1 fruit fly cellular context compared by ENCODE assay signal in the genomic region with DNA sequence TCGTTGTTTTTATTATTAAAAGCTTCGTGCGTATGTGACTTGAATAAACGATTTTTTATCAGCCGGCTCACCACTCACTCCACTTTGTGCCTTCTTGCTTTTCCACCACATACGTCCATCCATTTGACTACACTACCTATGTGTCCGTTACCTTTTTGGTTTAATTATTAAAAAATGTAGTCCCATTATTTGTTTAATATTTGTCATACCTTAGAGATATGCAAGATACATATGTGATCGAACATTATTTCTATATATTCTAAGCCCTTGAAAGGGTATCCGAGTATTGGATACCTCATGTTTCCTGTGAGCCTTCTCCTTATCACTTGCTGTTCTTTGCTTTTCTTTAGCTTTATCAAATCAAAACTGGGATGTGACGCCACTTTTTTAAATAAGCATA.
A peak's percentile ranks its signal among the peaks of the same experiment; 100 is the strongest.
TF ChIP-seq lines count a peak whose summit lies in the region.

No protein-coding gene starts in this region.

TF ChIP-seq in whole organism, embryonic, 481 proteins besides CTCF, POLR2A, EP300 and RAD21 (continued from another document and continues in another):
- TF ChIP-seq pb (GFP tag; optimal IDR thresholded peaks at IDR 0.05; lab: Kevin White, UChicago) (no peak), gcm2 (GFP tag; optimal IDR thresholded peaks at IDR 0.05; lab: Kevin White, UChicago) (peak; percentile 3), dimm (GFP tag; IDR thresholded peaks at IDR 0.05; lab: Robert Waterston, UW) (no peak), Hr39 (optimal IDR thresholded peaks at IDR 0.05; lab: Kevin White, UChicago) (no peak), CG17361 (GFP tag; IDR thresholded peaks at IDR 0.05; lab: Robert Waterston, UW) (peak; percentile 48; the same call in 1 of the 3 replicates), ase (GFP tag; IDR thresholded peaks at IDR 0.05; lab: Robert Waterston, UW) (peak; percentile 49; the same call in 2 of the 3 replicates), esg (GFP tag; conservative IDR thresholded peaks at IDR 0.05; lab: Robert Waterston, UW) (peak; percentile 71), CG2199 (GFP tag; IDR thresholded peaks at IDR 0.05; lab: Robert Waterston, UW) (no peak), kah (GFP tag; optimal IDR thresholded peaks at IDR 0.05; lab: Kevin White, UChicago) (peak; percentile 14), hbn (GFP tag; IDR thresholded peaks at IDR 0.05; lab: Robert Waterston, UW; ENCODE audit: partially characterized antibody) (no peak), CG7556 (GFP tag; optimal IDR thresholded peaks at IDR 0.05; lab: Kevin White, UChicago) (peak; percentile 72), wor (GFP tag; IDR thresholded peaks at IDR 0.05; lab: Robert Waterston, UW) (no peak), unc-4 (GFP tag; IDR thresholded peaks at IDR 0.05; lab: Robert Waterston, UW; ENCODE audit: partially characterized antibody) (no peak), CG17829 (tag; optimal IDR thresholded peaks at IDR 0.05; lab: Kevin White, UChicago) (peak; percentile 50), HLH4C (GFP tag; IDR thresholded peaks at IDR 0.05; lab: Robert Waterston, UW; ENCODE audit: partially characterized antibody) (no peak), CG18262 (tag; optimal IDR thresholded peaks at IDR 0.05; lab: Kevin White, UChicago) (peak; percentile 45), fd96Cb (tag; optimal IDR thresholded peaks at IDR 0.05; lab: Kevin White, UChicago) (peak; percentile 29), Gsc (GFP tag; IDR thresholded peaks at IDR 0.05; lab: Robert Waterston, UW) (no peak), trem (tag; optimal IDR thresholded peaks at IDR 0.05; lab: Kevin White, UChicago) (no peak), run (tag; optimal IDR thresholded peaks at IDR 0.05; lab: Kevin White, UChicago) (no peak), exex (tag; optimal IDR thresholded peaks at IDR 0.05; lab: Kevin White, UChicago) (peak; percentile 41), lilli (GFP tag; optimal IDR thresholded peaks at IDR 0.05; lab: Kevin White, UChicago) (peak; percentile 71), Atf6 (GFP tag; IDR thresholded peaks at IDR 0.05; lab: Robert Waterston, UW) (peak; percentile 79), lbe (GFP tag; optimal IDR thresholded peaks at IDR 0.05; lab: Kevin White, UChicago) (peak; percentile 65), toy (GFP tag; IDR thresholded peaks at IDR 0.05; lab: Robert Waterston, UW) (no peak), Xbp1 (GFP tag; optimal IDR thresholded peaks at IDR 0.05; lab: Kevin White, UChicago) (peak; percentile 47), ken (GFP tag; IDR thresholded peaks at IDR 0.05; lab: Robert Waterston, UW) (peak; percentile 65; the same call in 2 of the 3 replicates), CG14014 (GFP tag; IDR thresholded peaks at IDR 0.05; lab: Robert Waterston, UW) (peak; percentile 64), CG5245 (GFP tag; optimal IDR thresholded peaks at IDR 0.05; lab: Kevin White, UChicago) (no peak), CG13287 (GFP tag; IDR thresholded peaks at IDR 0.05; lab: Robert Waterston, UW; ENCODE audit: partially characterized antibody) (no peak), fru (optimal IDR thresholded peaks at IDR 0.05; lab: Kevin White, UChicago) (no peak), CG13424 (tag; optimal IDR thresholded peaks at IDR 0.05; lab: Kevin White, UChicago) (peak; percentile 57), CG15479 (GFP tag; optimal IDR thresholded peaks at IDR 0.05; lab: Kevin White, UChicago) (no peak), croc (GFP tag; conservative IDR thresholded peaks at IDR 0.05; lab: Robert Waterston, UW) (no peak), CG9817 (tag; optimal IDR thresholded peaks at IDR 0.05; lab: Kevin White, UChicago) (peak; percentile 47), CG14050 (GFP tag; IDR thresholded peaks at IDR 0.05; lab: Robert Waterston, UW) (peak; percentile 58), ttk (GFP tag; IDR thresholded peaks at IDR 0.05; lab: Robert Waterston, UW) (peak; percentile 47; the same call in 1 of the 2 replicates), CG11696 (GFP tag; IDR thresholded peaks at IDR 0.05; lab: Robert Waterston, UW) (peak; percentile 50), MBD-R2 (GFP tag; IDR thresholded peaks at IDR 0.05; lab: Robert Waterston, UW) (peak; percentile 30; the same call in 1 of the 2 replicates), CG34376 (GFP tag; optimal IDR thresholded peaks at IDR 0.05; lab: Kevin White, UChicago) (no peak), CG5953 (GFP tag; IDR thresholded peaks at IDR 0.05; lab: Robert Waterston, UW) (0 out of 2 replicates have a peak, but pooled peaks have one; percentile 26), Med (GFP tag; lab: Kevin White, UChicago) (peak; percentile 88), CG17186 (GFP tag; optimal IDR thresholded peaks at IDR 0.05; lab: Kevin White, UChicago) (no peak), CG2120 (GFP tag; optimal IDR thresholded peaks at IDR 0.05; lab: Kevin White, UChicago) (peak; percentile 76), CG15073 (GFP tag; optimal IDR thresholded peaks at IDR 0.05; lab: Kevin White, UChicago) (no peak), slp2 (GFP tag; optimal IDR thresholded peaks at IDR 0.05; lab: Kevin White, UChicago) (no peak), dpn (GFP tag; optimal IDR thresholded peaks at IDR 0.05; lab: Kevin White, UChicago) (peak; percentile 35 to 58), CG15601 (tag; optimal IDR thresholded peaks at IDR 0.05; lab: Kevin White, UChicago) (no peak), CG1024 (GFP tag; IDR thresholded peaks at IDR 0.05; lab: Robert Waterston, UW) (no peak), caup (GFP tag; optimal IDR thresholded peaks at IDR 0.05; lab: Kevin White, UChicago; ENCODE audit: severe bottlenecking) (peak; percentile 61), CG31224 (GFP tag; IDR thresholded peaks at IDR 0.05; lab: Robert Waterston, UW) (0 out of 2 replicates have a peak, but pooled peaks have one; percentile 40), CG2202 (tag; optimal IDR thresholded peaks at IDR 0.05; lab: Kevin White, UChicago) (no peak), CG1792 (GFP tag; optimal IDR thresholded peaks at IDR 0.05; lab: Kevin White, UChicago) (peak; percentile 21), scrt (GFP tag; optimal IDR thresholded peaks at IDR 0.05; lab: Kevin White, UChicago) (peak; percentile 56), tup (GFP tag; optimal IDR thresholded peaks at IDR 0.05; lab: Kevin White, UChicago) (no peak), nmo (GFP tag; optimal IDR thresholded peaks at IDR 0.05; lab: Kevin White, UChicago) (peak; percentile 51), CG10543 (GFP tag; optimal IDR thresholded peaks at IDR 0.05; lab: Kevin White, UChicago) (no peak), Antp (GFP tag; optimal IDR thresholded peaks at IDR 0.05; lab: Kevin White, UChicago) (peak; percentile 23), pfk (GFP tag; optimal IDR thresholded peaks at IDR 0.05; lab: Kevin White, UChicago) (no peak), CG2116 (GFP tag; optimal IDR thresholded peaks at IDR 0.05; lab: Kevin White, UChicago) (peak; percentile 3), D (optimal IDR thresholded peaks at IDR 0.05; lab: Kevin White, UChicago) (no peak), D (GFP tag; optimal IDR thresholded peaks at IDR 0.05; lab: Kevin White, UChicago) (peak; percentile 10), Tbp (GFP tag; optimal IDR thresholded peaks at IDR 0.05; lab: Kevin White, UChicago) (no peak), ap (GFP tag; IDR thresholded peaks at IDR 0.05; lab: Robert Waterston, UW) (no peak), Deaf1 (tag; optimal IDR thresholded peaks at IDR 0.05; lab: Kevin White, UChicago) (peak; percentile 38), HLH54F (GFP tag; optimal IDR thresholded peaks at IDR 0.05; lab: Kevin White, UChicago) (peak; percentile 17), Asciz (GFP tag; optimal IDR thresholded peaks at IDR 0.05; lab: Kevin White, UChicago) (peak; percentile 37), onecut (GFP tag; IDR thresholded peaks at IDR 0.05; lab: Robert Waterston, UW) (peak; percentile 47; the same call in 1 of the 2 replicates), Dfd (GFP tag; optimal IDR thresholded peaks at IDR 0.05; lab: Kevin White, UChicago) (no peak), Nf-YC (tag; optimal IDR thresholded peaks at IDR 0.05; lab: Kevin White, UChicago) (no peak), CG17568 (GFP tag; optimal IDR thresholded peaks at IDR 0.05; lab: Kevin White, UChicago) (peak; percentile 36), Dref (GFP tag; IDR thresholded peaks at IDR 0.05; lab: Robert Waterston, UW) (no peak), tx (GFP tag; optimal IDR thresholded peaks at IDR 0.05; lab: Kevin White, UChicago) (no peak), CG34224 (GFP tag; IDR thresholded peaks at IDR 0.05; lab: Robert Waterston, UW; ENCODE audit: partially characterized antibody) (no peak), CG31365 (tag; optimal IDR thresholded peaks at IDR 0.05; lab: Kevin White, UChicago) (peak; percentile 25), Dbx (GFP tag; IDR thresholded peaks at IDR 0.05; lab: Robert Waterston, UW) (peak; percentile 70; the same call in 1 of the 3 replicates), CG1233 (GFP tag; optimal IDR thresholded peaks at IDR 0.05; lab: Kevin White, UChicago) (peak; percentile 49), CG8388 (GFP tag; optimal IDR thresholded peaks at IDR 0.05; lab: Kevin White, UChicago) (peak; percentile 46), CG17802 (tag; optimal IDR thresholded peaks at IDR 0.05; lab: Kevin White, UChicago) (no peak), chn (GFP tag; optimal IDR thresholded peaks at IDR 0.05; lab: Kevin White, UChicago) (peak; percentile 20), cas (GFP tag; IDR thresholded peaks at IDR 0.05; lab: Robert Waterston, UW) (no peak), Sox100B (GFP tag; optimal IDR thresholded peaks at IDR 0.05; lab: Kevin White, UChicago) (peak; percentile 36), CG4360 (GFP tag; IDR thresholded peaks at IDR 0.05; lab: Robert Waterston, UW) (no peak), CG16815 (GFP tag; optimal IDR thresholded peaks at IDR 0.05; lab: Kevin White, UChicago) (no peak), Atf3 (GFP tag; optimal IDR thresholded peaks at IDR 0.05; lab: Kevin White, UChicago) (no peak), Hmx (GFP tag; optimal IDR thresholded peaks at IDR 0.05; lab: Kevin White, UChicago) (no peak), sug (tag; optimal IDR thresholded peaks at IDR 0.05; lab: Kevin White, UChicago) (peak; percentile 30), vvl (GFP tag; IDR thresholded peaks at IDR 0.05; lab: Robert Waterston, UW) (peak; percentile 85), CG6683 (GFP tag; optimal IDR thresholded peaks at IDR 0.05; lab: Kevin White, UChicago) (peak; percentile 34), insv (GFP tag; optimal IDR thresholded peaks at IDR 0.05; lab: Kevin White, UChicago) (no peak), ems (GFP tag; optimal IDR thresholded peaks at IDR 0.05; lab: Kevin White, UChicago) (no peak), pzg (GFP tag; optimal IDR thresholded peaks at IDR 0.05; lab: Kevin White, UChicago) (no peak), CG17385 (GFP tag; optimal IDR thresholded peaks at IDR 0.05; lab: Kevin White, UChicago) (peak; percentile 48), CG1647 (GFP tag; optimal IDR thresholded peaks at IDR 0.05; lab: Kevin White, UChicago) (peak; percentile 6), CG17612 (GFP tag; IDR thresholded peaks at IDR 0.05; lab: Robert Waterston, UW) (0 out of 2 replicates have a peak, but pooled peaks have one; percentile 18), CG12219 (GFP tag; optimal IDR thresholded peaks at IDR 0.05; lab: Kevin White, UChicago) (peak; percentile 42), CG31441 (GFP tag; IDR thresholded peaks at IDR 0.05; lab: Robert Waterston, UW) (peak; percentile 48; the same call in 1 of the 2 replicates), Nf-YB (GFP tag; optimal IDR thresholded peaks at IDR 0.05; lab: Kevin White, UChicago) (peak; percentile 18), ewg (GFP tag; optimal IDR thresholded peaks at IDR 0.05; lab: Kevin White, UChicago) (peak; percentile 16), nerfin-1 (tag; optimal IDR thresholded peaks at IDR 0.05; lab: Kevin White, UChicago) (no peak), tll (GFP tag; optimal IDR thresholded peaks at IDR 0.05; lab: Kevin White, UChicago) (no peak), Stat92E (GFP tag; optimal IDR thresholded peaks at IDR 0.05; lab: Kevin White, UChicago) (no peak), fd3F (GFP tag; optimal IDR thresholded peaks at IDR 0.05; lab: Kevin White, UChicago) (peak; percentile 26), slbo (GFP tag; IDR thresholded peaks at IDR 0.05; lab: Robert Waterston, UW) (peak; percentile 76), CG1602 (GFP tag; optimal IDR thresholded peaks at IDR 0.05; lab: Kevin White, UChicago) (peak; percentile 8), CG11398 (GFP tag; optimal IDR thresholded peaks at IDR 0.05; lab: Kevin White, UChicago) (no peak), bsh (GFP tag; optimal IDR thresholded peaks at IDR 0.05; lab: Kevin White, UChicago) (peak in 1 of 2 experiments; percentile 52), CG32532 (GFP tag; IDR thresholded peaks at IDR 0.05; lab: Robert Waterston, UW) (peak; percentile 75), CG10654 (GFP tag; optimal IDR thresholded peaks at IDR 0.05; lab: Kevin White, UChicago) (peak; percentile 14), CG2678 (tag; optimal IDR thresholded peaks at IDR 0.05; lab: Kevin White, UChicago) (peak; percentile 83), mam (GFP tag; optimal IDR thresholded peaks at IDR 0.05; lab: Kevin White, UChicago) (peak; percentile 60), CG3995 (GFP tag; optimal IDR thresholded peaks at IDR 0.05; lab: Kevin White, UChicago) (no peak), tap (tag; optimal IDR thresholded peaks at IDR 0.05; lab: Kevin White, UChicago) (peak; percentile 54), lov (optimal IDR thresholded peaks at IDR 0.05; lab: Kevin White, UChicago) (no peak), lov (GFP tag; IDR thresholded peaks at IDR 0.05; lab: Robert Waterston, UW) (no peak), Taf1 (GFP tag; IDR thresholded peaks at IDR 0.05; lab: Robert Waterston, UW) (peak; percentile 26; the same call in 1 of the 2 replicates), CG12071 (GFP tag; optimal IDR thresholded peaks at IDR 0.05; lab: Kevin White, UChicago) (peak; percentile 47), CG9215 (GFP tag; IDR thresholded peaks at IDR 0.05; lab: Robert Waterston, UW) (peak; percentile 27; the same call in 1 of the 2 replicates), lmd (GFP tag; IDR thresholded peaks at IDR 0.05; lab: Robert Waterston, UW) (peak; percentile 63), CG30020 (tag; optimal IDR thresholded peaks at IDR 0.05; lab: Kevin White, UChicago) (no peak), bigmax (GFP tag; optimal IDR thresholded peaks at IDR 0.05; lab: Kevin White, UChicago) (no peak), CG32767 (GFP tag; IDR thresholded peaks at IDR 0.05; lab: Robert Waterston, UW) (no peak), B-H2 (GFP tag; optimal IDR thresholded peaks at IDR 0.05; lab: Kevin White, UChicago) (no peak), maf-S (GFP tag; optimal IDR thresholded peaks at IDR 0.05; lab: Kevin White, UChicago) (peak; percentile 16), Aef1 (GFP tag; IDR thresholded peaks at IDR 0.05; lab: Robert Waterston, UW) (peak; percentile 28; the same call in 1 of the 3 replicates), CHES-1-like (GFP tag; optimal IDR thresholded peaks at IDR 0.05; lab: Kevin White, UChicago) (peak; percentile 23), kni (GFP tag; optimal IDR thresholded peaks at IDR 0.05; lab: Kevin White, UChicago) (no peak)
